Worm (Caenorhabditis elegans) whole organism, L3 larva: ENCODE results near the gene ZK632.11.

Source experiments
- R02D3.7 ChIP-seq: fragments of 150-350 bp; optimal IDR thresholded peaks from 2 replicates; lab custom pipeline; 2014; ENCODE audit warnings: missing biosample characterization, missing genetic modification characterization
- ZK546.5 ChIP-seq: sonication (generic microtip); optimal IDR thresholded peaks from 2 replicates; lab custom pipeline; 2017; ENCODE audit warnings: missing biosample characterization, missing genetic modification characterization
- aly-2 ChIP-seq: fragments of 150-350 bp; optimal IDR thresholded peaks from 2 replicates; lab custom pipeline; 2014; ENCODE audit warnings: missing biosample characterization, missing genetic modification characterization
- ceh-16 ChIP-seq: sonication (generic microtip); optimal IDR thresholded peaks from 2 replicates; lab custom pipeline; 2017; ENCODE audit warnings: missing biosample characterization, missing genetic modification characterization
- ceh-28 ChIP-seq: fragments of 150-350 bp; optimal IDR thresholded peaks from 2 replicates; lab custom pipeline; 2014; ENCODE audit warnings: missing biosample characterization, missing genetic modification reagents, missing genetic modification characterization
- ceh-82 ChIP-seq: fragments of 150-350 bp; optimal IDR thresholded peaks from 2 replicates; lab custom pipeline; 2014; ENCODE audit warnings: missing biosample characterization, missing genetic modification characterization
- ceh-9 ChIP-seq: sonication (generic microtip); optimal IDR thresholded peaks from 2 replicates; lab custom pipeline; 2018; ENCODE audit warnings: missing biosample characterization, missing genetic modification characterization
- daf-12 ChIP-seq: fragments of 150-350 bp; optimal IDR thresholded peaks from 2 replicates; lab custom pipeline; 2014; ENCODE audit warnings: missing biosample characterization, missing genetic modification reagents, missing genetic modification characterization
- egl-27 ChIP-seq: sonication (generic microtip); optimal IDR thresholded peaks from 4 replicates; lab custom pipeline; 2017; ENCODE audit warnings: missing biosample characterization, missing genetic modification reagents, missing genetic modification characterization
- elt-1 ChIP-seq: fragments of 150-350 bp; optimal IDR thresholded peaks from 2 replicates; lab custom pipeline; 2014; ENCODE audit warnings: missing biosample characterization, missing genetic modification characterization
- elt-2 ChIP-seq: sonication (generic microtip); optimal IDR thresholded peaks from 2 replicates; lab custom pipeline; 2016; ENCODE audit warnings: missing genetic modification reagents, mild to moderate bottlenecking, missing genetic modification characterization, missing compliant biosample characterization
- elt-3 ChIP-seq, 3 experiments: fragments of 150-350 bp in 1 of 3; sonication (generic microtip) in 2 of 3; optimal IDR thresholded peaks; 2 replicates in 2 of 3; 4 replicates in 1 of 3; lab custom pipeline; 2014 to 2017; ENCODE audit warnings: missing biosample characterization in 3 of 3, missing genetic modification characterization in 3 of 3
- eor-1 ChIP-seq, 2 experiments: fragments of 150-350 bp; optimal IDR thresholded peaks; 2 replicates each; lab custom pipeline; 2014 to 2018; ENCODE audit warnings: missing biosample characterization in 2 of 2, missing genetic modification characterization in 2 of 2
- fkh-10 ChIP-seq: sonication (generic microtip); optimal IDR thresholded peaks from 2 replicates; lab custom pipeline; 2017; ENCODE audit warnings: missing biosample characterization, missing genetic modification reagents, missing genetic modification characterization
- fkh-2 ChIP-seq: fragments of 150-350 bp; optimal IDR thresholded peaks from 2 replicates; lab custom pipeline; 2014; ENCODE audit warnings: missing biosample characterization, missing genetic modification reagents, missing genetic modification characterization
- fos-1 ChIP-seq: fragments of 150-350 bp; optimal IDR thresholded peaks from 2 replicates; lab custom pipeline; 2014; ENCODE audit warnings: missing biosample characterization, missing genetic modification characterization
- jun-1 ChIP-seq: fragments of 150-350 bp; optimal IDR thresholded peaks from 2 replicates; lab custom pipeline; 2014; ENCODE audit warnings: missing biosample characterization, missing genetic modification reagents, missing genetic modification characterization
- lin-15B ChIP-seq: fragments of 150-350 bp; optimal IDR thresholded peaks from 2 replicates; lab custom pipeline; 2014; ENCODE audit warnings: missing biosample characterization, missing genetic modification characterization
- lin-39 ChIP-seq: fragments of 150-350 bp; optimal IDR thresholded peaks from 2 replicates; lab custom pipeline; 2018; ENCODE audit warnings: missing biosample characterization, missing genetic modification reagents, missing genetic modification characterization
- lsy-12 ChIP-seq: sonication (generic microtip); optimal IDR thresholded peaks from 2 replicates; lab custom pipeline; 2016; ENCODE audit warnings: mild to moderate bottlenecking, missing genetic modification characterization, missing compliant biosample characterization
- mml-1 ChIP-seq: fragments of 150-350 bp; sonication (generic microtip); optimal IDR thresholded peaks from 3 replicates; lab custom pipeline; 2014; ENCODE audit warnings: missing biosample characterization, missing genetic modification characterization
- nfya-1 ChIP-seq: sonication (generic microtip); optimal IDR thresholded peaks from 2 replicates; lab custom pipeline; 2017; ENCODE audit warnings: missing genetic modification characterization, mild to moderate bottlenecking, missing compliant biosample characterization, antibody characterized with exemption, moderate library complexity; ENCODE audit not compliant: insufficient read depth
- nhr-12 ChIP-seq: fragments of 150-350 bp; optimal IDR thresholded peaks from 2 replicates; lab custom pipeline; 2014; ENCODE audit warnings: missing biosample characterization, missing genetic modification characterization
- nhr-23 ChIP-seq: fragments of 150-350 bp; optimal IDR thresholded peaks from 2 replicates; lab custom pipeline; 2014; ENCODE audit warnings: missing biosample characterization, missing genetic modification reagents, missing genetic modification characterization
- nhr-237 ChIP-seq: fragments of 150-350 bp; optimal IDR thresholded peaks from 2 replicates; lab custom pipeline; 2014; ENCODE audit warnings: missing biosample characterization, missing genetic modification characterization
- nhr-28 ChIP-seq: fragments of 150-350 bp; optimal IDR thresholded peaks from 2 replicates; lab custom pipeline; 2014; ENCODE audit warnings: missing biosample characterization, missing genetic modification characterization
- nhr-67 ChIP-seq: fragments of 150-350 bp; optimal IDR thresholded peaks from 2 replicates; lab custom pipeline; 2014; ENCODE audit warnings: missing biosample characterization, missing genetic modification characterization
- nhr-76 ChIP-seq: fragments of 150-350 bp; sonication (generic microtip); optimal IDR thresholded peaks from 5 replicates; lab custom pipeline; 2014; ENCODE audit warnings: missing biosample characterization, missing genetic modification characterization
- nhr-77 ChIP-seq: fragments of 150-350 bp; optimal IDR thresholded peaks from 2 replicates; lab custom pipeline; 2014; ENCODE audit warnings: missing biosample characterization, missing genetic modification characterization
- pha-4 ChIP-seq: fragments of 150-350 bp; optimal IDR thresholded peaks from 2 replicates; lab custom pipeline; 2014; ENCODE audit warnings: missing biosample characterization, missing genetic modification reagents, missing genetic modification characterization
- pqm-1 ChIP-seq: fragments of 150-350 bp; optimal IDR thresholded peaks from 2 replicates; lab custom pipeline; 2017; ENCODE audit warnings: missing biosample characterization, missing genetic modification characterization, inconsistent platforms
- sea-2 ChIP-seq: fragments of 150-350 bp; sonication (generic microtip); optimal IDR thresholded peaks from 4 replicates; lab custom pipeline; 2014; ENCODE audit warnings: missing biosample characterization, missing genetic modification reagents, missing genetic modification characterization
- skn-1 ChIP-seq: fragments of 150-350 bp; optimal IDR thresholded peaks from 2 replicates; lab custom pipeline; 2014; ENCODE audit warnings: missing biosample characterization, missing genetic modification characterization
- snpc-4 ChIP-seq: fragments of 150-350 bp; optimal IDR thresholded peaks from 2 replicates; lab custom pipeline; 2014; ENCODE audit warnings: missing biosample characterization, missing genetic modification characterization
- tbx-2 ChIP-seq: sonication (generic microtip); optimal IDR thresholded peaks from 2 replicates; lab custom pipeline; 2016; ENCODE audit warnings: mild to moderate bottlenecking, missing genetic modification characterization, missing compliant biosample characterization
- unc-39 ChIP-seq: sonication (generic microtip); optimal IDR thresholded peaks from 4 replicates; lab custom pipeline; 2017; ENCODE audit warnings: missing biosample characterization, missing genetic modification characterization
- unc-62 ChIP-seq: fragments of 150-350 bp; sonication (generic microtip); optimal IDR thresholded peaks from 4 replicates; lab custom pipeline; 2014; ENCODE audit warnings: missing biosample characterization, missing genetic modification reagents, missing genetic modification characterization
- zag-1 ChIP-seq: fragments of 150-350 bp; optimal IDR thresholded peaks from 2 replicates; lab custom pipeline; 2014; ENCODE audit warnings: missing biosample characterization, missing genetic modification characterization
- ztf-4 ChIP-seq: fragments of 150-350 bp; optimal IDR thresholded peaks from 2 replicates; lab custom pipeline; 2014; ENCODE audit warnings: missing biosample characterization, missing genetic modification characterization

Gene ZK632.11

DNA sequence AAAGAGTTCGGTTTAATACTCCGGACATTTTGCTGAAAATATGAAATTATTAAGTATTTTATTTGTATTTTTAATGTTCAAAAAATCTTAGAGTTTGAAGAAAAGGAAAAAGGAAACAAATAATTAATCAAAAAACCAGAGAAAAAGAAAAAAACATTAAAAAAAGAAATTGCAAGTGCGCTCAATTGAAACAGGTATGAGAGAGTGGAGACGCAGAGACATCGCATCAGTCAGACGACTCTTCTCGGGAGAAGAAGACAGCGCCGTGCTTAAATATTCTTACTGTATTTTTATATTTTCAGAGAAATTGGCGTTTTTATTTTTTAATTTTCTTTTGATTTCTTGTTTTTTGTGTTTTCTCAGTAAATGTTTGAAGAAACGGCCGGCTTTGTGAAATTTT lies 20.4 kb downstream of the ZK632.11 start, which contains the start of gene mrpl-36 (continued):
- TF ChIP-seq fkh-2 (tag; lab: Kevin White, UChicago) = no peak
- peak; percentile 55 for TF ChIP-seq pha-4 (tag; lab: Kevin White, UChicago)
- no peak for TF ChIP-seq tbx-2 (tag; lab: Kevin White, UChicago)
- TF ChIP-seq ceh-82 (tag; lab: Kevin White, UChicago) = no peak

DNA sequence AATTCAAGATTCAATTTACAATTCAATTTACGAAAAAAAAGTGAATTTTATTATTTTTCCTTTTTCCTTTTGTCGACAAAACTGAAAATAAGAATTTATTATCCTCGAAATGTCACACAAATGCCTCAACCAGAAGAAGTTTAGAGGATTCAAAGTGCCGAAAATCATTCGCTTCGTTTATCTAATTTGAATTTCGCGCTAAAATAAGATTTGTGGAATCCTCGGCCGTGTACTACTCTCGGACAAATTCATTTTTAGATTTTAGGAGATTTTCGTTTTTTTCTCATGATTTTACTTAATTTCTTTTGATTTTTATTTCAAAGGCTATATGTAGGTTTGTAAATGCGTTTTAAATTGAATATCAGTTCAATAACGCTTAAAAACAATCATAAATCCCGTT lies 20.9 kb downstream of the ZK632.11 start:
- TF ChIP-seq elt-1 (tag; lab: Kevin White, UChicago) (no peak), ceh-16 (tag; lab: Kevin White, UChicago) (no peak), zag-1 (tag; lab: Kevin White, UChicago) (no peak), fos-1 (tag; lab: Kevin White, UChicago) (no peak)
- TF ChIP-seq, all 47 proteins: peak for 0

DNA sequence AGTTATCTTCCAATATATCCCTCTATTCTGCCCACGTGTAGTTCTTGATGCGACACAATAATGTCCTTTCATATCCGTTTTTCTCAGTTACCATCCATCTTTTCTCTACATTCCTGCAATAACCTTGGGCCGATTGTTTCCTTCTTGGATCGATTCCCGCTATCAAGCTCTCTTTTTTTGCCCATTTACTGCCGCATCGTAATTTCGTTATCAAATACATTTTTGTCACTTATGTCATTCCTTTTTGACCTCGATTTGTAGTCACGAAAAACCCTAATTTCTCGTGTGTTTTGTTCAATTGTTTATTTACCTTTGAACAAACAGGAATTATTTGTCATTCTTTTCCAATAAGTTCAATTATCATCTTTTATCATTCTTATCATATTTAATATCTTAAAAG lies 22.2 kb downstream of the ZK632.11 start:
- no peak for TF ChIP-seq nhr-28 (tag; lab: Kevin White, UChicago)
- no peak for TF ChIP-seq jun-1 (tag; lab: Kevin White, UChicago)
- TF ChIP-seq pqm-1 (tag; lab: Kevin White, UChicago) = peak; percentile 82
- no peak for TF ChIP-seq unc-39
- TF ChIP-seq elt-3 (tag; optimal IDR thresholded peaks at IDR 0.05; lab: Kevin White, UChicago) = peak in 2 of 3 experiments; percentile 9 to 57
- TF ChIP-seq nhr-67 (tag; lab: Kevin White, UChicago) = no peak
- TF ChIP-seq ceh-82 (tag; lab: Kevin White, UChicago) = no peak
- no peak for TF ChIP-seq fkh-2 (tag; lab: Kevin White, UChicago)
- TF ChIP-seq ceh-28 (tag; lab: Kevin White, UChicago) = peak; percentile 59
- TF ChIP-seq skn-1 (tag; lab: Kevin White, UChicago) = peak; percentile 67
- no peak for TF ChIP-seq tbx-2 (tag; lab: Kevin White, UChicago)
- TF ChIP-seq unc-62 (GFP tag; lab: Kevin White, UChicago) = no peak
- no peak for TF ChIP-seq R02D3.7 (tag; lab: Kevin White, UChicago)
- TF ChIP-seq nhr-77 (tag; lab: Kevin White, UChicago) = no peak
- peak; percentile 75 for TF ChIP-seq pha-4 (tag; lab: Kevin White, UChicago)
- TF ChIP-seq lin-15B (tag; lab: Kevin White, UChicago) = no peak
- no peak for TF ChIP-seq zag-1 (tag; lab: Kevin White, UChicago)
- TF ChIP-seq fkh-10 (GFP tag; lab: Kevin White, UChicago) = no peak
- no peak for TF ChIP-seq aly-2 (tag; lab: Kevin White, UChicago)
- TF ChIP-seq ceh-9 (tag; lab: Kevin White, UChicago) = no peak
- no peak for TF ChIP-seq nhr-23 (tag; lab: Kevin White, UChicago)
- TF ChIP-seq snpc-4 (tag; lab: Kevin White, UChicago) = no peak
- TF ChIP-seq nhr-12 (tag; lab: Kevin White, UChicago) = no peak
- TF ChIP-seq nhr-76 (tag; lab: Kevin White, UChicago) = no peak
- no peak for TF ChIP-seq egl-27 (tag; lab: Kevin White, UChicago)
- no peak for TF ChIP-seq lsy-12
- peak; percentile 77 for TF ChIP-seq elt-2 (tag; lab: Kevin White, UChicago)
- TF ChIP-seq nfya-1 (tag; lab: Kevin White, UChicago) = no peak
- no peak for TF ChIP-seq ceh-16 (tag; lab: Kevin White, UChicago)
- TF ChIP-seq lin-39 = no peak
- TF ChIP-seq daf-12 (tag; lab: Kevin White, UChicago) = no peak
- TF ChIP-seq elt-1 (tag; lab: Kevin White, UChicago) = no peak
- no peak for TF ChIP-seq eor-1 (tag; optimal IDR thresholded peaks at IDR 0.05; lab: Kevin White, UChicago)
- TF ChIP-seq ztf-4 (tag; lab: Kevin White, UChicago) = no peak
- TF ChIP-seq sea-2 (GFP tag; lab: Kevin White, UChicago) = no peak
- no peak for TF ChIP-seq ZK546.5
- no peak for TF ChIP-seq mml-1
- no peak for TF ChIP-seq fos-1 (tag; lab: Kevin White, UChicago)
- TF ChIP-seq nhr-237 (tag; lab: Kevin White, UChicago) = no peak
